Fruit fly (Drosophila melanogaster) whole organism: Measurements from ENCODE around the gene Nepl16.

Source experiments
- CG8478 ChIP-seq: fragments of >200 bp; optimal IDR thresholded peaks from 2 replicates; lab custom pipeline; 2018; ENCODE audit warnings: inconsistent platforms
- pan ChIP-seq: fragments of >200 bp; optimal IDR thresholded peaks from 2 replicates; lab custom pipeline; 2017
- usp ChIP-seq: fragments of >200 bp; optimal IDR thresholded peaks from 2 replicates; lab custom pipeline; 2017; ENCODE audit warnings: missing biosample characterization, missing genetic modification characterization, mixed read lengths

DNA sequence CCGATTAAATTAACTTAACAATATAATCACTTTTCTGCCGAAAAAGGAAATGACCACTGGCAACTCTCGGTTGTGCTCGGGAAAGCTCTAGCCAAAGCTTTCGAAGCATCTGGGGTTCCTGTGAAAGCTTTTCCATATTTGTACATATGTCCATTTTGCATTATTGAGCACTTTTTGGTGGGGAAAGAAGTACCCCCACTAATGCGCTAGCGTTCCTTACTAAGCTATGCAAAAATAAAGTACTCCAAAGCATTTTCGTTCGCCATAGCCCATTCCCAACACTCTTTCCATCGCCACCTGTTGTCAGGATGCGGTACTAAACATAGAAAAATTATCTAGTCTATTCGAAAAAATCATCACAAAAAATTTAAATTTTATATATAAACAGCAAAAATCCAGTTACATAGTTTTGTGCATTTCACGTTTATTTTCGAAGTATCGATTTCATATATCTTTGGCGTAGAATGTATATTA, at the start of gene Nepl16:
- TF ChIP-seq pan (lab: Kevin White, UChicago) = no peak
- TF ChIP-seq usp = no peak
- TF ChIP-seq CG8478 (lab: Kevin White, UChicago) = no peak
